Fruit fly (Drosophila melanogaster) Kc167 (cell line): ENCODE measurements around the gene Sap30.

ENCODE experiments used
- Myc ChIP-seq: fragments of >200 bp; optimal IDR thresholded peaks from 2 replicates; lab custom pipeline; 2017; ENCODE audit warnings: missing external identifiers
- Sin3A ChIP-seq: fragments of >200 bp; optimal IDR thresholded peaks from 2 replicates; lab custom pipeline; 2018; ENCODE audit warnings: missing external identifiers
- h ChIP-seq: fragments of >200 bp; optimal IDR thresholded peaks from 3 replicates; lab custom pipeline; 2018; ENCODE audit warnings: missing external identifiers
- insv ChIP-seq: fragments of >200 bp; optimal IDR thresholded peaks from 3 replicates; lab custom pipeline; 2018; ENCODE audit warnings: missing external identifiers
- psq ChIP-seq: fragments of >200 bp; optimal IDR thresholded peaks from 2 replicates; lab custom pipeline; 2017; ENCODE audit warnings: missing external identifiers

DNA sequence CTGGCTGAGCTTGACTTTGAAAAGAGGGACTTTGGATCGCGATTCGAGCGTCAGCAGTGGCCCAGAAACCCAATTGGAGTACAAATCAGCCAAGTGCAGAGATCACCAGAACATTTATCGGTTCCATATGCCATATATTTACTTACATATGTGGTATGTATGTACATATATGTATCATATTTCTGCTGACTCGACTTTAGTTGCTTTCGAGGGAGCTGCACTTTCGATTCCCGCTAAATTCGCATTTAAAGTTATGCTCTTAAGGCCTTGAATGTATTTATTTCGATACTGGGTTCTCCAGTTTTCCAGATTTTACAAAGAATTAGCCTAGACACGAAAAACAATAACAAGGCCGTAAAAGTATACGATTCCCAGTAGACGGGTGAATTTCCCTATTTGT lies 44.8 kb downstream of the Sap30 start:
- TF ChIP-seq psq (lab: Kevin White, UChicago): no peak
- no peak for TF ChIP-seq Sin3A (lab: Kevin White, UChicago)
- TF ChIP-seq insv (lab: Kevin White, UChicago): no peak
- TF ChIP-seq h: no peak
- no peak for TF ChIP-seq Myc (lab: Kevin White, UChicago)
